Worm (Caenorhabditis elegans) whole organism, L2 larva: ENCODE results near the gene F31F6.3.

Experiments used
- F13H6.1 ChIP-seq: sonication (generic microtip); optimal IDR thresholded peaks from 2 replicates; lab custom pipeline; 2016; ENCODE audit warnings: missing genetic modification characterization, missing compliant biosample characterization
- Y55F3AM.14 ChIP-seq: fragments of 200-800 bp; sonication (Bioruptor generic); optimal IDR thresholded peaks from 2 replicates; lab custom pipeline; 2018; ENCODE audit warnings: mild to moderate bottlenecking, missing genetic modification characterization, missing compliant biosample characterization
- ZK546.5 ChIP-seq: sonication (generic microtip); optimal IDR thresholded peaks from 2 replicates; lab custom pipeline; 2017; ENCODE audit warnings: missing biosample characterization, missing genetic modification characterization
- aly-2 ChIP-seq: fragments of 150-350 bp; optimal IDR thresholded peaks from 2 replicates; lab custom pipeline; 2014; ENCODE audit warnings: missing biosample characterization, missing genetic modification characterization
- blmp-1 ChIP-seq: sonication (generic microtip); optimal IDR thresholded peaks from 2 replicates; lab custom pipeline; 2017; ENCODE audit warnings: missing genetic modification characterization, mild to moderate bottlenecking, missing compliant biosample characterization, antibody characterized with exemption, moderate library complexity; ENCODE audit not compliant: insufficient read depth
- dmd-4 ChIP-seq: sonication (generic microtip); optimal IDR thresholded peaks from 2 replicates; lab custom pipeline; 2017; ENCODE audit warnings: missing biosample characterization, missing genetic modification characterization
- egl-27 ChIP-seq: sonication (generic microtip); optimal IDR thresholded peaks from 3 replicates; lab custom pipeline; 2017; ENCODE audit warnings: missing biosample characterization, missing genetic modification reagents, missing genetic modification characterization
- elt-1 ChIP-seq: fragments of 150-350 bp; optimal IDR thresholded peaks from 2 replicates; lab custom pipeline; 2014; ENCODE audit warnings: missing biosample characterization, missing genetic modification characterization
- fos-1 ChIP-seq: fragments of 150-350 bp; optimal IDR thresholded peaks from 2 replicates; lab custom pipeline; 2014; ENCODE audit warnings: missing biosample characterization, missing genetic modification characterization
- gmeb-1 ChIP-seq: fragments of 150-350 bp; optimal IDR thresholded peaks from 2 replicates; lab custom pipeline; 2014; ENCODE audit warnings: missing biosample characterization, missing genetic modification characterization
- lin-11 ChIP-seq: fragments of 150-350 bp; sonication (generic microtip); optimal IDR thresholded peaks from 2 replicates; lab custom pipeline; 2014; ENCODE audit warnings: missing biosample characterization, missing genetic modification characterization, inconsistent platforms, mixed read lengths
- lin-13 ChIP-seq: fragments of 150-350 bp; optimal IDR thresholded peaks from 2 replicates; lab custom pipeline; 2014; ENCODE audit warnings: missing biosample characterization, missing genetic modification reagents, missing genetic modification characterization
- lin-39 ChIP-seq: fragments of 150-350 bp; optimal IDR thresholded peaks from 2 replicates; lab custom pipeline; 2014; ENCODE audit warnings: missing biosample characterization, missing genetic modification reagents, missing genetic modification characterization
- nhr-10 ChIP-seq: sonication (generic microtip); optimal IDR thresholded peaks from 2 replicates; lab custom pipeline; 2017; ENCODE audit warnings: missing biosample characterization, missing genetic modification characterization
- nhr-11 ChIP-seq: fragments of 150-350 bp; optimal IDR thresholded peaks from 2 replicates; lab custom pipeline; 2014; ENCODE audit warnings: missing biosample characterization, missing genetic modification characterization
- nhr-12 ChIP-seq: fragments of 150-350 bp; optimal IDR thresholded peaks from 2 replicates; lab custom pipeline; 2014; ENCODE audit warnings: missing biosample characterization, missing genetic modification characterization
- nhr-129 ChIP-seq: fragments of 150-350 bp; optimal IDR thresholded peaks from 2 replicates; lab custom pipeline; 2014; ENCODE audit warnings: missing biosample characterization, missing genetic modification characterization
- nhr-23 ChIP-seq: fragments of 150-350 bp; optimal IDR thresholded peaks from 2 replicates; lab custom pipeline; 2014; ENCODE audit warnings: missing biosample characterization, missing genetic modification reagents, missing genetic modification characterization
- nhr-237 ChIP-seq: fragments of 150-350 bp; optimal IDR thresholded peaks from 2 replicates; lab custom pipeline; 2014; ENCODE audit warnings: missing biosample characterization, missing genetic modification characterization
- nhr-25 ChIP-seq: fragments of 150-350 bp; sonication (generic microtip); optimal IDR thresholded peaks from 3 replicates; lab custom pipeline; 2014; ENCODE audit warnings: missing biosample characterization, missing genetic modification characterization
- nhr-6 ChIP-seq: fragments of 150-350 bp; optimal IDR thresholded peaks from 2 replicates; lab custom pipeline; 2014; ENCODE audit warnings: missing biosample characterization, missing genetic modification characterization
- nhr-77 ChIP-seq: fragments of 150-350 bp; optimal IDR thresholded peaks from 2 replicates; lab custom pipeline; 2014; ENCODE audit warnings: missing biosample characterization, missing genetic modification characterization
- peb-1 ChIP-seq: fragments of 150-350 bp; optimal IDR thresholded peaks from 2 replicates; lab custom pipeline; 2014; ENCODE audit warnings: missing biosample characterization, missing genetic modification characterization
- sem-4 ChIP-seq: fragments of 150-350 bp; optimal IDR thresholded peaks from 2 replicates; lab custom pipeline; 2014; ENCODE audit warnings: missing biosample characterization, missing genetic modification reagents, missing genetic modification characterization
- sma-3 ChIP-seq: sonication (generic microtip); optimal IDR thresholded peaks from 2 replicates; lab custom pipeline; 2016; ENCODE audit warnings: missing genetic modification reagents, missing genetic modification characterization, missing compliant biosample characterization
- sma-9 ChIP-seq, 2 experiments: fragments of 150-350 bp in 1 of 2; sonication (generic microtip) in 1 of 2; optimal IDR thresholded peaks; 2 replicates each; lab custom pipeline; 2014 to 2016; ENCODE audit warnings: missing genetic modification characterization in 2 of 2, mild to moderate bottlenecking in 1 of 2, missing biosample characterization in 1 of 2, missing compliant biosample characterization in 1 of 2, missing genetic modification reagents in 1 of 2, moderate library complexity in 1 of 2
- snpc-4 ChIP-seq: fragments of 150-350 bp; optimal IDR thresholded peaks from 2 replicates; lab custom pipeline; 2014; ENCODE audit warnings: missing biosample characterization, missing genetic modification characterization
- unc-39 ChIP-seq: fragments of 150-350 bp; optimal IDR thresholded peaks from 2 replicates; lab custom pipeline; 2014; ENCODE audit warnings: missing biosample characterization, missing genetic modification characterization
- unc-55 ChIP-seq: fragments of 150-350 bp; sonication (generic microtip); optimal IDR thresholded peaks from 3 replicates; lab custom pipeline; 2014; ENCODE audit warnings: missing biosample characterization, missing genetic modification reagents, missing genetic modification characterization
- unc-62 ChIP-seq: fragments of 150-350 bp; optimal IDR thresholded peaks from 2 replicates; lab custom pipeline; 2014; ENCODE audit warnings: missing biosample characterization, missing genetic modification reagents, missing genetic modification characterization
- ztf-11 ChIP-seq: sonication (generic microtip); optimal IDR thresholded peaks from 2 replicates; lab custom pipeline; 2017; ENCODE audit warnings: missing biosample characterization, missing genetic modification characterization
- ztf-4 ChIP-seq: fragments of 150-350 bp; optimal IDR thresholded peaks from 2 replicates; lab custom pipeline; 2014; ENCODE audit warnings: missing biosample characterization, missing genetic modification characterization

F31F6.3 gene

ce11 chrX:14907257-14907801 lies 34.7 kb upstream of the F31F6.3 start:
- TF ChIP-seq F13H6.1 (no peak), nhr-6 (no peak), lin-11 (tag; lab: Kevin White, UChicago) (no peak), unc-39 (tag; lab: Kevin White, UChicago) (no peak), nhr-10 (tag; lab: Kevin White, UChicago) (no peak), peb-1 (tag; lab: Kevin White, UChicago) (no peak), nhr-23 (tag; lab: Kevin White, UChicago) (no peak), ztf-4 (no peak), nhr-12 (tag; lab: Kevin White, UChicago) (no peak), sma-3 (GFP tag; lab: Kevin White, UChicago) (no peak), ztf-11 (tag; lab: Kevin White, UChicago) (no peak), nhr-129 (tag; lab: Kevin White, UChicago) (no peak), dmd-4 (tag; lab: Kevin White, UChicago) (no peak), nhr-11 (tag; lab: Kevin White, UChicago) (no peak), unc-55 (GFP tag; lab: Kevin White, UChicago) (no peak), fos-1 (tag; lab: Kevin White, UChicago) (no peak), elt-1 (no peak), sem-4 (tag; lab: Kevin White, UChicago) (no peak)

ce11 chrX:14905161-14905560 lies 32.5 kb upstream of the F31F6.3 start, which contains the start of gene hex-5:
Gene hex-5 (minus strand): TSS chrX:14905261.
- TF ChIP-seq nhr-10 (tag; lab: Kevin White, UChicago), result no peak
- no peak for TF ChIP-seq lin-11 (tag; lab: Kevin White, UChicago)
- TF ChIP-seq Y55F3AM.14 (GFP tag; lab: Kevin White, UChicago), result no peak
- no peak for TF ChIP-seq snpc-4 (tag; lab: Kevin White, UChicago)
- TF ChIP-seq nhr-237 (tag; lab: Kevin White, UChicago), result no peak
- no peak for TF ChIP-seq sem-4 (tag; lab: Kevin White, UChicago)

DNA sequence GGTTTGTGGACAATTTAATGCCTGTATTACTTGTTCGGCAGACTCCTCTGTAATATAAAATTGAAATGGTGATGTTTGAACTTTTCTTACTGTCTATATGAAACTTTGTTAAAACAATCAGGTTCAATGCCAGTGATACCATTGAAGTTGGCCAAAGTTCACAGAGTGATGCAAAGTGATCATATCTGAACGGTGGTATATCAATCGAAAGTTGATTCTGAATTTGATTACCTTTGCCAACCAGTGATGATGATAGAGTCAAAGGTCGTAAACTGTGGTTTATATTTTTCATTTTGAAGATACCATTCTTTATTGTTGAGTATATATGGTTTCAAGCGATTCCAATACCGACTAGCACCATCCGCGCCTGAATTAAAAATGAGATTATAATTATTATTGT lies 30.8 kb upstream of the F31F6.3 start:
- TF ChIP-seq fos-1 (tag; lab: Kevin White, UChicago) (no peak), sma-9 (GFP tag; optimal IDR thresholded peaks at IDR 0.05; lab: Kevin White, UChicago) (peak; percentile 38), sma-9 (tag; optimal IDR thresholded peaks at IDR 0.05; lab: Kevin White, UChicago) (no peak), blmp-1 (tag; lab: Kevin White, UChicago) (peak; percentile 55), ztf-4 (no peak), nhr-10 (tag; lab: Kevin White, UChicago) (no peak), F13H6.1 (no peak)

- TF ChIP-seq nhr-129 (tag; lab: Kevin White, UChicago) (no peak), gmeb-1 (tag; lab: Kevin White, UChicago) (no peak), nhr-25 (tag; lab: Kevin White, UChicago) (no peak), unc-62 (GFP tag; lab: Kevin White, UChicago) (no peak), aly-2 (tag; lab: Kevin White, UChicago) (no peak)
These were observed 27.8 kb upstream of the F31F6.3 start for ce11 chrX:14900487-14900886.

- no peak for TF ChIP-seq ZK546.5 (tag; lab: Kevin White, UChicago)
- no peak for TF ChIP-seq unc-55 (GFP tag; lab: Kevin White, UChicago)
- TF ChIP-seq gmeb-1 (tag; lab: Kevin White, UChicago), result no peak
- TF ChIP-seq egl-27, result no peak
- no peak for TF ChIP-seq unc-39 (tag; lab: Kevin White, UChicago)
- TF ChIP-seq nhr-77, result no peak
- TF ChIP-seq fos-1 (tag; lab: Kevin White, UChicago), result no peak
- TF ChIP-seq lin-13 (GFP tag; lab: Kevin White, UChicago), result no peak
- TF ChIP-seq lin-39, result no peak
- TF ChIP-seq blmp-1 (tag; lab: Kevin White, UChicago), result no peak
These were observed 25.5 kb upstream of the F31F6.3 start, which contains the start of gene lips-8 for ce11 chrX:14898205-14898604. Gene lips-8 (plus strand): TSS chrX:14898505.
